Worm (Caenorhabditis elegans) whole organism, mixed stage, embryonic: ENCODE measurements around the gene ZK809.8.

ENCODE experiments used
- M03D4.4 ChIP-seq: sonication (generic microtip); optimal IDR thresholded peaks from 2 replicates; lab custom pipeline; 2017; ENCODE audit warnings: mild to moderate bottlenecking, missing genetic modification characterization, missing compliant biosample characterization
- bed-3 ChIP-seq: fragments of 200-800 bp; sonication (Bioruptor generic); optimal IDR thresholded peaks from 3 replicates; lab custom pipeline; 2018; ENCODE audit warnings: mild to moderate bottlenecking, missing genetic modification characterization, moderate library complexity, missing compliant biosample characterization
- blmp-1 ChIP-seq: fragments of 150-350 bp; optimal IDR thresholded peaks from 2 replicates; lab custom pipeline; 2014; ENCODE audit warnings: missing biosample characterization, missing genetic modification characterization
- ceh-39 ChIP-seq: fragments of 150-350 bp; optimal IDR thresholded peaks from 2 replicates; lab custom pipeline; 2014; ENCODE audit warnings: missing biosample characterization, missing genetic modification characterization
- ceh-83 ChIP-seq: fragments of 200-800 bp; sonication (Bioruptor generic); optimal IDR thresholded peaks from 2 replicates; lab custom pipeline; 2018; ENCODE audit warnings: mild to moderate bottlenecking, missing genetic modification characterization, missing compliant biosample characterization
- ces-1 ChIP-seq: fragments of 150-350 bp; optimal IDR thresholded peaks from 2 replicates; lab custom pipeline; 2014; ENCODE audit warnings: missing biosample characterization, missing genetic modification reagents, missing genetic modification characterization
- cnd-1 ChIP-seq: fragments of 200-800 bp; sonication (Bioruptor generic); optimal IDR thresholded peaks from 2 replicates; lab custom pipeline; 2018; ENCODE audit warnings: mild to moderate bottlenecking, missing genetic modification characterization, missing compliant biosample characterization
- drap-1 ChIP-seq: fragments of 200-800 bp; sonication (Bioruptor generic); optimal IDR thresholded peaks from 3 replicates; lab custom pipeline; 2018; ENCODE audit warnings: mild to moderate bottlenecking, missing genetic modification characterization, missing compliant biosample characterization
- elt-1 ChIP-seq: sonication (generic microtip); optimal IDR thresholded peaks from 2 replicates; lab custom pipeline; 2017; ENCODE audit warnings: missing genetic modification characterization, mild to moderate bottlenecking, missing compliant biosample characterization, antibody characterized with exemption, moderate library complexity, borderline replicate concordance; ENCODE audit not compliant: insufficient read depth
- elt-3 ChIP-seq: fragments of 150-350 bp; optimal IDR thresholded peaks from 2 replicates; lab custom pipeline; 2014; ENCODE audit warnings: missing biosample characterization, missing genetic modification characterization
- flh-1 ChIP-seq: fragments of 200-800 bp; sonication (Bioruptor generic); optimal IDR thresholded peaks from 2 replicates; lab custom pipeline; 2018; ENCODE audit warnings: mild to moderate bottlenecking, missing genetic modification characterization, moderate library complexity, missing compliant biosample characterization
- ham-2 ChIP-seq: fragments of 200-800 bp; sonication (Bioruptor generic); optimal IDR thresholded peaks from 2 replicates; lab custom pipeline; 2018; ENCODE audit warnings: mild to moderate bottlenecking, missing genetic modification characterization, missing compliant biosample characterization
- lin-13 ChIP-seq: fragments of 150-350 bp; optimal IDR thresholded peaks from 2 replicates; lab custom pipeline; 2014; ENCODE audit warnings: missing biosample characterization, missing genetic modification characterization
- lin-32 ChIP-seq: fragments of 200-800 bp; sonication (Bioruptor generic); optimal IDR thresholded peaks from 2 replicates; lab custom pipeline; 2018; ENCODE audit warnings: mild to moderate bottlenecking, missing genetic modification characterization, missing compliant biosample characterization
- lsy-2 ChIP-seq: fragments of 150-350 bp; optimal IDR thresholded peaks from 2 replicates; lab custom pipeline; 2014; ENCODE audit warnings: missing biosample characterization, missing genetic modification characterization
- mab-5 ChIP-seq: fragments of 150-350 bp; optimal IDR thresholded peaks from 2 replicates; lab custom pipeline; 2014; ENCODE audit warnings: missing biosample characterization, missing genetic modification characterization
- mep-1 ChIP-seq: fragments of 150-350 bp; optimal IDR thresholded peaks from 2 replicates; lab custom pipeline; 2017; ENCODE audit warnings: missing biosample characterization, missing genetic modification reagents, missing genetic modification characterization, inconsistent platforms
- mls-2 ChIP-seq: sonication (generic microtip); optimal IDR thresholded peaks from 2 replicates; lab custom pipeline; 2016; ENCODE audit warnings: mild to moderate bottlenecking, missing genetic modification characterization, moderate library complexity, missing compliant biosample characterization
- nhr-2 ChIP-seq: fragments of 150-350 bp; optimal IDR thresholded peaks from 2 replicates; lab custom pipeline; 2014; ENCODE audit warnings: missing biosample characterization, missing genetic modification characterization
- nhr-237 ChIP-seq: fragments of 150-350 bp; optimal IDR thresholded peaks from 2 replicates; lab custom pipeline; 2014; ENCODE audit warnings: missing biosample characterization, missing genetic modification characterization
- nhr-28 ChIP-seq: fragments of 150-350 bp; optimal IDR thresholded peaks from 2 replicates; lab custom pipeline; 2014; ENCODE audit warnings: missing biosample characterization, missing genetic modification characterization
- nhr-76 ChIP-seq: sonication (generic microtip); optimal IDR thresholded peaks from 2 replicates; lab custom pipeline; 2017; ENCODE audit warnings: missing biosample characterization, missing genetic modification characterization
- pha-4 ChIP-seq: fragments of 150-350 bp; optimal IDR thresholded peaks from 2 replicates; lab custom pipeline; 2018; ENCODE audit warnings: missing biosample characterization, missing genetic modification reagents, missing genetic modification characterization
- sem-2 ChIP-seq: fragments of 200-800 bp; sonication (Bioruptor generic); optimal IDR thresholded peaks from 2 replicates; lab custom pipeline; 2018; ENCODE audit warnings: mild to moderate bottlenecking, missing genetic modification characterization, missing compliant biosample characterization
- snpc-4 ChIP-seq: fragments of 150-350 bp; optimal IDR thresholded peaks from 2 replicates; lab custom pipeline; 2014; ENCODE audit warnings: missing biosample characterization, missing genetic modification characterization
- sptf-1 ChIP-seq: sonication (generic microtip); optimal IDR thresholded peaks from 2 replicates; lab custom pipeline; 2017; ENCODE audit warnings: mild to moderate bottlenecking, missing genetic modification characterization, moderate library complexity, missing compliant biosample characterization
- tbx-8 ChIP-seq: fragments of 200-800 bp; sonication (Bioruptor generic); optimal IDR thresholded peaks from 2 replicates; lab custom pipeline; 2018; ENCODE audit warnings: mild to moderate bottlenecking, missing genetic modification characterization, moderate library complexity, missing compliant biosample characterization
- unc-120 ChIP-seq: sonication (generic microtip); optimal IDR thresholded peaks from 2 replicates; lab custom pipeline; 2017; ENCODE audit warnings: missing genetic modification characterization, missing compliant biosample characterization; ENCODE audit not compliant: poor library complexity, severe bottlenecking
- unc-39 ChIP-seq: fragments of 150-350 bp; optimal IDR thresholded peaks from 2 replicates; lab custom pipeline; 2014; ENCODE audit warnings: missing biosample characterization, missing genetic modification characterization
- unc-62 ChIP-seq: fragments of 150-350 bp; optimal IDR thresholded peaks from 2 replicates; lab custom pipeline; 2014; ENCODE audit warnings: missing biosample characterization, missing genetic modification reagents, missing genetic modification characterization
- zip-8 ChIP-seq: fragments of 150-350 bp; optimal IDR thresholded peaks from 2 replicates; lab custom pipeline; 2014; ENCODE audit warnings: missing biosample characterization, missing genetic modification characterization
- ztf-11 ChIP-seq: fragments of 150-350 bp; optimal IDR thresholded peaks from 2 replicates; lab custom pipeline; 2014; ENCODE audit warnings: missing biosample characterization, missing genetic modification characterization

The ZK809.8 gene

DNA sequence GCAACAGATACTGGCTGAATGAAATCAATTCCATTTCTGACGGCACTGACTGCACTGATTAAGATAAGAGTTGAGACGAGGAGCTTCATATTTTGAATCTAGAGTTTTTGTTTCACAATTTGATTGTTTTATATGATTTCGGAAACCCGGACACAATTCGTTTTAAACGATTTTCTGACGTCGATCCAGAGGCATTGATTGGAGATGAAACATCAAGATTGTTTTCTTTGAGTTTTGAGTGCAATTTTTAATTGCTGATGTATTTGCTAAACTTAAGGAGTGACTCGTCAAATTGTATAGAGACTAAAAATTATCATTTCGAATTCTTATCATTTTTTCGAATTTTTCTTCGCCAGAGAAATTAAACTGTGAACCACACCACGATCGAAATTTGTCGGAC, 21.0 kb downstream of the ZK809.8 start, which contains the start of gene lys-6:
Gene lys-6 (minus strand): TSS at position 101 of the 400 bp plus-strand sequence.
- no peak for TF ChIP-seq drap-1 (GFP tag; lab: Kevin White, UChicago)
- no peak for TF ChIP-seq nhr-28 (tag; lab: Kevin White, UChicago)
- TF ChIP-seq ham-2, result no peak
- TF ChIP-seq zip-8, result no peak
- no peak for TF ChIP-seq sem-2 (GFP tag; lab: Kevin White, UChicago)

DNA sequence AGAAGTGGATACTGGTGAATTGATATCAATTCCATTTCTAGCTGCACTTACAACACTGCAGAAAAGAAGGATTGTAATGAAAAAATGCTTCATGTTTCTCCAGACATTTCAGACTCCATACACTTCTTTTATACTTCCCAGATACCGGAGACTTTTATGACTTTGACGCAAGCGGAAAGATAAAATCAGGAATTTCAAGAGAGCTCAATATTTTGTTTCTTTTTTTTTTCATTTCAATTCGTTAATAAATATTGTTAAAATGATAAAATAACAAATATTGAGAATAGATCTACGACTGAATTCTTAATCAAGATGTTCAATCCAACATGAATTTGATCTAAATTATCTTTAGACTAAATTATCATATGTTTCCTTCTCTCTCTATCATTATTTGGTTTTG, 23.4 kb downstream of the ZK809.8 start, which contains the start of gene lys-5:
Gene lys-5 (minus strand): TSS at position 101 of the 400 bp plus-strand sequence.
- TF ChIP-seq ztf-11 (tag; lab: Kevin White, UChicago) (no peak), nhr-2 (tag; lab: Kevin White, UChicago) (no peak), ceh-83 (GFP tag; lab: Kevin White, UChicago) (no peak), lin-13 (tag; lab: Kevin White, UChicago) (no peak), ceh-39 (no peak)

DNA sequence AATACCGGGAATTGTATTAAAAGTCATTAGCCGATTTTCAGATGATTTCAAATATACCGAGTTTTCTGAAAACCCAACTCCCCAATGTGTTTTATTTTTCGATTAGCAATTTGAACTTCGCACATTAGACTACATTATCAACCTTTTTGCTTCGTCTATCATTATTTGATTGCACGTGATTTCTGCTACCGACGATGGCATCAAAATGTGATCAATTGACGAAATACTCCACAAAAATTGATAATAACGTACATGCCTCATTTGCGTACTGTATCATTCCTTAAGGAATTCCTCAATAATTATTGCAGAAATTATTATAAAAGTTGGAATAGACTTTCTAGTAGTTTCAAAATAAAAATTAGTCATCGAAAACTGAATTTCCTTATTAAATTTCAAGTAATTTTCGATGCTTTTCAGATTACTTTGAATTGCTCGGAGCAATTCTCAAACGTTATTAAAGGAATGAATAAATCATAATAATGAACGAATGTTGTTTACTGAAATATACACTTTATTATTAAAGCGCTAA, 25.0 kb downstream of the ZK809.8 start:
- TF ChIP-seq tbx-8 (GFP tag; lab: Kevin White, UChicago), result no peak
- TF ChIP-seq nhr-76 (tag; lab: Kevin White, UChicago), result no peak
- no peak for TF ChIP-seq ces-1
- no peak for TF ChIP-seq elt-3 (tag; lab: Kevin White, UChicago)
- TF ChIP-seq mls-2 (tag; lab: Kevin White, UChicago), result no peak
- TF ChIP-seq lin-32, result no peak
- TF ChIP-seq zip-8, result no peak
- no peak for TF ChIP-seq mab-5 (tag; lab: Kevin White, UChicago)
- no peak for TF ChIP-seq pha-4 (tag; lab: Kevin White, UChicago)
- no peak for TF ChIP-seq unc-62 (GFP tag; lab: Kevin White, UChicago)
- no peak for TF ChIP-seq cnd-1 (tag; lab: Kevin White, UChicago)
- TF ChIP-seq bed-3, result no peak
- no peak for TF ChIP-seq nhr-28 (tag; lab: Kevin White, UChicago)
- no peak for TF ChIP-seq sem-2 (GFP tag; lab: Kevin White, UChicago)

DNA sequence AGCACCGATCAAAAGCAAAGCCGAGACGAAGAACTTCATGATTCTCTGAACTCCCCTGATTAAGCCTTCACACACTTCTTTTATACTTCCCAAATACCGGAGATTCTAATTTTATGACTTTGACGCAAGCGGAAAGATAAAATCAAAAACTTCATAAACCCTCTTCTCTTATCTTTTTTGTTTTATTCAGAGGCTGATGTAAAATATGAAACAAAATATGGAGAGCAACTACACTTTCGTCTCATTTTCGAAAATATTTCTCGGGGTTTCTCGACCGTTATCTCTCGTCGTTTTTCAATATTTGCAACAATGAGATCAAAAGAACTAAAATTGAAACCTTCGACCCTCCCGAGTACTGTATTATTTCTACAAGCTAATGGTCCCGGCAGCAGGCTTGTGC, 25.8 kb downstream of the ZK809.8 start, which contains the start of gene lys-4:
Gene lys-4 (minus strand): TSS at position 115 of the 400 bp plus-strand sequence.
- TF ChIP-seq elt-1 (tag; lab: Kevin White, UChicago) (no peak), M03D4.4 (tag; lab: Kevin White, UChicago) (no peak), lin-32 (no peak), mab-5 (tag; lab: Kevin White, UChicago) (no peak), sptf-1 (tag; lab: Kevin White, UChicago) (no peak), drap-1 (GFP tag; lab: Kevin White, UChicago) (no peak), unc-39 (tag; lab: Kevin White, UChicago) (no peak), nhr-28 (tag; lab: Kevin White, UChicago) (no peak), unc-120 (tag; lab: Kevin White, UChicago) (no peak), cnd-1 (tag; lab: Kevin White, UChicago) (no peak), blmp-1 (tag; lab: Kevin White, UChicago) (no peak), unc-62 (GFP tag; lab: Kevin White, UChicago) (no peak), lsy-2 (tag; lab: Kevin White, UChicago) (no peak), bed-3 (no peak), tbx-8 (GFP tag; lab: Kevin White, UChicago) (no peak)

DNA sequence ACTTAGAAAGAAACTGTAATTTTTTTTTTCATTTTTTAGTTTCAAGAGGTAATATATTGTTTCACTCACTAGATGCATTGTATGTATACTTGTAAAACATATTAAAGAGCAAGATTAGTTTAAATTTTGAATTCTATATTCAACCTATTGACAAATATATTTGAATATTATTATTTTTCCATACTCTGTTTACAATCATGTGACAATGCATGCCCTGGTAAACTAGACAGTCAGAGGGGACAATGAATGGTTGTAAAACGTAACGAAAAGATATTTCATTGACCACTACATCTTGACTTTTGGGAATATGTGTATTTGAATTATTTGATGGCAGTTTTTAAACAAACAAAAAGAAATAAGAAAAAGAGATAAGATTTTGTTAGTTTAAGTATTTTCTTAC, 26.5 kb downstream of the ZK809.8 start:
- no peak for TF ChIP-seq ceh-83 (GFP tag; lab: Kevin White, UChicago)
- TF ChIP-seq snpc-4 (tag; lab: Kevin White, UChicago), result no peak
- TF ChIP-seq blmp-1 (tag; lab: Kevin White, UChicago), result no peak
- TF ChIP-seq sptf-1 (tag; lab: Kevin White, UChicago), result no peak
- TF ChIP-seq drap-1 (GFP tag; lab: Kevin White, UChicago), result no peak
- no peak for TF ChIP-seq pha-4 (tag; lab: Kevin White, UChicago)
- no peak for TF ChIP-seq nhr-28 (tag; lab: Kevin White, UChicago)
- no peak for TF ChIP-seq mep-1 (tag; lab: Kevin White, UChicago)
- no peak for TF ChIP-seq nhr-237 (tag; lab: Kevin White, UChicago)
- no peak for TF ChIP-seq lin-32
- no peak for TF ChIP-seq mls-2 (tag; lab: Kevin White, UChicago)
- no peak for TF ChIP-seq elt-1 (tag; lab: Kevin White, UChicago)
- TF ChIP-seq M03D4.4 (tag; lab: Kevin White, UChicago), result no peak
- TF ChIP-seq unc-39 (tag; lab: Kevin White, UChicago), result no peak
- no peak for TF ChIP-seq lin-13 (tag; lab: Kevin White, UChicago)
- TF ChIP-seq tbx-8 (GFP tag; lab: Kevin White, UChicago), result no peak
- no peak for TF ChIP-seq unc-120 (tag; lab: Kevin White, UChicago)
- TF ChIP-seq flh-1 (GFP tag; lab: Kevin White, UChicago), result no peak
- no peak for TF ChIP-seq ztf-11 (tag; lab: Kevin White, UChicago)
